Worm (Caenorhabditis elegans) whole organism, early embryonic: ENCODE results near the gene asp-2.

Experiments used
- B0310.2 ChIP-seq: sonication (generic microtip); optimal IDR thresholded peaks from 2 replicates; lab custom pipeline; 2016; ENCODE audit warnings: mild to moderate bottlenecking, missing genetic modification characterization, missing compliant biosample characterization
- F13C5.2 ChIP-seq: sonication (generic microtip); optimal IDR thresholded peaks from 2 replicates; lab custom pipeline; 2017; ENCODE audit warnings: mild to moderate bottlenecking, missing genetic modification characterization, inconsistent platforms, missing compliant biosample characterization
- ama-1 ChIP-seq: fragments of 150-350 bp; optimal IDR thresholded peaks from 2 replicates; lab custom pipeline; 2014
- ceh-36 ChIP-seq: sonication (generic microtip); optimal IDR thresholded peaks from 2 replicates; lab custom pipeline; 2016; ENCODE audit warnings: missing genetic modification characterization, inconsistent platforms, missing compliant biosample characterization
- ets-7 ChIP-seq: sonication (generic microtip); optimal IDR thresholded peaks from 2 replicates; lab custom pipeline; 2016; ENCODE audit warnings: missing genotype, missing genetic modification characterization, missing compliant biosample characterization
- flt-1 ChIP-seq: fragments of 200-800 bp; sonication (Bioruptor generic); IDR thresholded peaks from 2 replicates; pipeline ENCODE4 v1.3.6; 2022; ENCODE audit warnings: missing genetic modification characterization, missing compliant biosample characterization
- hmbx-1 ChIP-seq: sonication (generic microtip); optimal IDR thresholded peaks from 2 replicates; lab custom pipeline; 2016; ENCODE audit warnings: mild to moderate bottlenecking, missing genetic modification characterization, missing compliant biosample characterization
- hmg-4 ChIP-seq: fragments of 200-800 bp; sonication (Bioruptor generic); optimal IDR thresholded peaks from 2 replicates; lab custom pipeline; 2018; ENCODE audit warnings: mild to moderate bottlenecking, missing genetic modification characterization, missing compliant biosample characterization
- hnd-1 ChIP-seq: sonication (generic microtip); optimal IDR thresholded peaks from 2 replicates; lab custom pipeline; 2016; ENCODE audit warnings: missing genetic modification characterization, missing compliant biosample characterization
- pes-1 ChIP-seq: fragments of 200-800 bp; sonication (Bioruptor generic); IDR thresholded peaks from 2 replicates; pipeline ENCODE4 v1.3.6; 2022; ENCODE audit warnings: missing genetic modification reagents, missing genetic modification characterization, missing compliant biosample characterization
- sea-1 ChIP-seq: fragments of 200-800 bp; sonication (Bioruptor generic); conservative IDR thresholded peaks from 2 replicates; pipeline ENCODE4 v1.3.6; 2022; ENCODE audit warnings: missing genetic modification characterization, missing compliant biosample characterization
- tbx-37 ChIP-seq: fragments of 200-800 bp; sonication (Bioruptor generic); conservative IDR thresholded peaks from 2 replicates; pipeline ENCODE4 v1.3.6; 2022; ENCODE audit warnings: missing genetic modification reagents, missing genetic modification characterization, missing compliant biosample characterization
- tra-4 ChIP-seq: sonication (generic microtip); optimal IDR thresholded peaks from 2 replicates; lab custom pipeline; 2017; ENCODE audit warnings: missing genetic modification characterization, missing compliant biosample characterization

- TF ChIP-seq ceh-36 (tag; lab: Kevin White, UChicago), result no peak
- TF ChIP-seq tra-4 (tag; lab: Kevin White, UChicago), result no peak
- no peak for TF ChIP-seq ama-1
- TF ChIP-seq B0310.2 (tag; lab: Kevin White, UChicago), result no peak
- TF ChIP-seq hnd-1 (tag; lab: Kevin White, UChicago), result no peak
- no peak for TF ChIP-seq hmg-4 (GFP tag; lab: Kevin White, UChicago)
- TF ChIP-seq flt-1, result no peak
- no peak for TF ChIP-seq F13C5.2 (tag; lab: Kevin White, UChicago)
- TF ChIP-seq hmbx-1 (tag; lab: Kevin White, UChicago), result no peak
- TF ChIP-seq tbx-37 (GFP tag; lab: Robert Waterston, UW), result no peak
- TF ChIP-seq ets-7 (tag; lab: Kevin White, UChicago), result no peak
- TF ChIP-seq pes-1 (GFP tag; lab: Robert Waterston, UW), result no peak
- TF ChIP-seq sea-1 (GFP tag; lab: Robert Waterston, UW), result no peak
Measured at ce11 chrV:9183718-9184441, 19.0 kb upstream of the asp-2 start.
